Fruit fly (Drosophila melanogaster) whole organism, prepupa: ENCODE measurements around the gene pr.

Experiments
- Blimp-1 ChIP-seq: fragments of 200-800 bp; sonication (Bioruptor generic); optimal IDR thresholded peaks from 3 replicates; lab custom pipeline; 2017; ENCODE audit warnings: missing biosample characterization, missing genetic modification characterization, mild to moderate bottlenecking, moderate library complexity, missing genetic modification reagents
- CG10631 ChIP-seq: fragments of 200-800 bp; sonication (Bioruptor generic); optimal IDR thresholded peaks from 2 replicates; lab custom pipeline; 2016; ENCODE audit warnings: missing biosample characterization, missing genetic modification characterization
- CG11294 ChIP-seq: fragments of 200-800 bp; sonication (Bioruptor generic); IDR thresholded peaks from 2 replicates; pipeline ENCODE4 v1.3.6; 2022; ENCODE audit warnings: missing biosample characterization, missing genetic modification characterization
- CG11762 ChIP-seq: fragments of 200-800 bp; sonication (Bioruptor generic); optimal IDR thresholded peaks from 3 replicates; lab custom pipeline; 2016; ENCODE audit warnings: missing biosample characterization, missing genetic modification characterization; ENCODE audit not compliant: insufficient read depth
- CG15336 ChIP-seq: fragments of 200-800 bp; sonication (Bioruptor generic); IDR thresholded peaks from 2 replicates; pipeline ENCODE4 v1.3.6; 2022; ENCODE audit warnings: missing biosample characterization, missing genetic modification characterization
- CG16779 ChIP-seq: fragments of 200-800 bp; sonication (Bioruptor generic); optimal IDR thresholded peaks from 3 replicates; lab custom pipeline; 2017; ENCODE audit warnings: missing biosample characterization, mild to moderate bottlenecking, missing genetic modification characterization
- CG3032 ChIP-seq: fragments of 200-800 bp; optimal IDR thresholded peaks from 2 replicates; lab custom pipeline; 2019; ENCODE audit warnings: missing biosample characterization, mild to moderate bottlenecking, missing genetic modification characterization, moderate library complexity
- CG32006 ChIP-seq: fragments of 200-800 bp; sonication (Bioruptor generic); optimal IDR thresholded peaks from 3 replicates; lab custom pipeline; 2017; ENCODE audit warnings: missing biosample characterization, mild to moderate bottlenecking, missing genetic modification characterization
- CG3919 ChIP-seq: fragments of 200-800 bp; sonication (Bioruptor generic); optimal IDR thresholded peaks from 3 replicates; lab custom pipeline; 2016; ENCODE audit warnings: missing biosample characterization, missing genetic modification characterization
- CG6163 ChIP-seq: fragments of 200-800 bp; sonication (Bioruptor generic); IDR thresholded peaks from 3 replicates; pipeline ENCODE4 v1.3.6; 2022; ENCODE audit warnings: missing biosample characterization, missing genetic modification characterization
- CG6276 ChIP-seq: fragments of 200-800 bp; sonication (Bioruptor generic); optimal IDR thresholded peaks from 2 replicates; lab custom pipeline; 2017; ENCODE audit warnings: missing biosample characterization, mild to moderate bottlenecking, missing genetic modification characterization
- CG6792 ChIP-seq: fragments of 200-800 bp; sonication (Bioruptor generic); optimal IDR thresholded peaks from 3 replicates; lab custom pipeline; 2016; ENCODE audit warnings: missing biosample characterization, missing genetic modification characterization
- CG6854 ChIP-seq: fragments of 200-800 bp; sonication (Bioruptor generic); optimal IDR thresholded peaks from 2 replicates; lab custom pipeline; 2017; ENCODE audit warnings: missing biosample characterization, mild to moderate bottlenecking, missing genetic modification characterization
- CG7368 ChIP-seq: fragments of 200-800 bp; sonication (Bioruptor generic); optimal IDR thresholded peaks from 3 replicates; lab custom pipeline; 2016; ENCODE audit warnings: missing biosample characterization, missing genetic modification characterization
- CG8319 ChIP-seq: fragments of 200-800 bp; sonication (Bioruptor generic); optimal IDR thresholded peaks from 3 replicates; lab custom pipeline; 2016; ENCODE audit warnings: missing biosample characterization, missing genetic modification characterization
- CG8632 ChIP-seq: fragments of 200-800 bp; sonication (Bioruptor generic); optimal IDR thresholded peaks from 3 replicates; lab custom pipeline; 2016; ENCODE audit warnings: missing biosample characterization, missing genetic modification characterization
- CG9139 ChIP-seq: fragments of 200-800 bp; sonication (Bioruptor generic); optimal IDR thresholded peaks from 3 replicates; lab custom pipeline; 2017; ENCODE audit warnings: missing biosample characterization, mild to moderate bottlenecking, missing genetic modification characterization
- Eip75B ChIP-seq: fragments of 200-800 bp; sonication (Bioruptor generic); optimal IDR thresholded peaks from 3 replicates; lab custom pipeline; 2016; ENCODE audit warnings: missing biosample characterization, missing genetic modification characterization
- Eip78C ChIP-seq: fragments of 200-800 bp; sonication (Bioruptor generic); peaks from one replicate; lab custom pipeline; 2016; ENCODE audit warnings: missing biosample characterization, missing genetic modification characterization
- Ets21C ChIP-seq: fragments of 200-800 bp; sonication (Bioruptor generic); optimal IDR thresholded peaks from 3 replicates; lab custom pipeline; 2016; ENCODE audit warnings: missing biosample characterization, missing genetic modification characterization
- Ets96B ChIP-seq: fragments of 200-800 bp; optimal IDR thresholded peaks from 2 replicates; lab custom pipeline; 2019; ENCODE audit warnings: missing biosample characterization, mild to moderate bottlenecking, missing genetic modification characterization, moderate library complexity
- Hr38 ChIP-seq: sonication (Bioruptor generic); optimal IDR thresholded peaks from 2 replicates; lab custom pipeline; 2016; ENCODE audit warnings: missing biosample characterization, missing genetic modification characterization
- Hr39 ChIP-seq: fragments of 200-800 bp; sonication (Bioruptor generic); optimal IDR thresholded peaks from 2 replicates; lab custom pipeline; 2016; ENCODE audit warnings: missing biosample characterization, missing genetic modification characterization
- Sox102F ChIP-seq: fragments of 200-800 bp; sonication (Bioruptor generic); optimal IDR thresholded peaks from 2 replicates; lab custom pipeline; 2016; ENCODE audit warnings: missing biosample characterization, mild to moderate bottlenecking, missing genetic modification characterization
- Sox14 ChIP-seq: fragments of 200-800 bp; sonication (Bioruptor generic); optimal IDR thresholded peaks from 3 replicates; lab custom pipeline; 2016; ENCODE audit warnings: missing biosample characterization, missing genetic modification characterization
- achi ChIP-seq: fragments of 200-800 bp; sonication (Bioruptor generic); optimal IDR thresholded peaks from 3 replicates; lab custom pipeline; 2016; ENCODE audit warnings: missing biosample characterization, missing genetic modification characterization
- acj6 ChIP-seq: fragments of 200-800 bp; sonication (Bioruptor generic); optimal IDR thresholded peaks from 3 replicates; lab custom pipeline; 2016; ENCODE audit warnings: missing biosample characterization, missing genetic modification characterization
- cyc ChIP-seq: fragments of 200-800 bp; sonication (Bioruptor generic); optimal IDR thresholded peaks from 3 replicates; lab custom pipeline; 2016; ENCODE audit warnings: missing biosample characterization, missing genetic modification characterization
- dac ChIP-seq: fragments of 200-800 bp; sonication (Bioruptor generic); optimal IDR thresholded peaks from 2 replicates; lab custom pipeline; 2017; ENCODE audit warnings: missing biosample characterization, mild to moderate bottlenecking, missing genetic modification characterization
- dsx ChIP-seq: fragments of 200-800 bp; optimal IDR thresholded peaks from 3 replicates; lab custom pipeline; 2019; ENCODE audit warnings: missing biosample characterization, mild to moderate bottlenecking, missing genetic modification characterization, moderate library complexity; ENCODE audit not compliant: poor library complexity, severe bottlenecking
- eg ChIP-seq: fragments of 200-800 bp; sonication (Bioruptor generic); IDR thresholded peaks from 3 replicates; pipeline ENCODE4 v1.3.6; 2022; ENCODE audit warnings: missing biosample characterization, missing genetic modification characterization
- esn ChIP-seq: fragments of 200-800 bp; sonication (Bioruptor generic); optimal IDR thresholded peaks from 2 replicates; lab custom pipeline; 2016; ENCODE audit warnings: missing biosample characterization, mild to moderate bottlenecking, missing genetic modification characterization, moderate library complexity
- fd85E ChIP-seq: fragments of 200-800 bp; sonication (Bioruptor generic); optimal IDR thresholded peaks from 3 replicates; lab custom pipeline; 2016; ENCODE audit warnings: missing biosample characterization, missing genetic modification characterization
- fkh ChIP-seq: fragments of 200-800 bp; sonication (Bioruptor generic); optimal IDR thresholded peaks from 3 replicates; lab custom pipeline; 2017; ENCODE audit warnings: missing biosample characterization, mild to moderate bottlenecking, missing genetic modification characterization, moderate library complexity
- lz ChIP-seq: fragments of 200-800 bp; sonication (Bioruptor generic); optimal IDR thresholded peaks from 3 replicates; lab custom pipeline; 2016; ENCODE audit warnings: missing biosample characterization, missing genetic modification characterization
- net ChIP-seq: fragments of 200-800 bp; sonication (Bioruptor generic); optimal IDR thresholded peaks from 3 replicates; lab custom pipeline; 2016; ENCODE audit warnings: missing biosample characterization, missing genetic modification characterization
- pdm3 ChIP-seq: fragments of 200-800 bp; sonication (Bioruptor generic); optimal IDR thresholded peaks from 3 replicates; lab custom pipeline; 2016; ENCODE audit warnings: missing biosample characterization, missing genetic modification characterization
- salr ChIP-seq, 2 experiments: fragments of 200-800 bp; sonication (Bioruptor generic); optimal IDR thresholded peaks; 3 replicates each; lab custom pipeline; 2016 to 2018; ENCODE audit warnings: missing biosample characterization in 2 of 2, missing genetic modification characterization in 2 of 2, mild to moderate bottlenecking in 1 of 2
- spab ChIP-seq: fragments of 200-800 bp; sonication (Bioruptor generic); optimal IDR thresholded peaks from 2 replicates; lab custom pipeline; 2017; ENCODE audit warnings: missing biosample characterization, mild to moderate bottlenecking, missing genetic modification characterization, missing genetic modification reagents
- ss ChIP-seq, 2 experiments: fragments of 200-800 bp; sonication (Bioruptor generic); optimal IDR thresholded peaks; 2 replicates in 1 of 2; 3 replicates in 1 of 2; lab custom pipeline; 2017 to 2018; ENCODE audit warnings: mild to moderate bottlenecking in 2 of 2, missing biosample characterization in 2 of 2, missing genetic modification characterization in 2 of 2, moderate library complexity in 1 of 2
- svp ChIP-seq: fragments of 200-800 bp; sonication (Bioruptor generic); peaks from one replicate; lab custom pipeline; 2016; ENCODE audit warnings: missing biosample characterization, missing genetic modification characterization
- topi ChIP-seq: fragments of 200-800 bp; sonication (Bioruptor generic); optimal IDR thresholded peaks from 3 replicates; lab custom pipeline; 2016; ENCODE audit warnings: missing biosample characterization, missing genetic modification characterization
- vri ChIP-seq: fragments of 200-800 bp; sonication (Bioruptor generic); optimal IDR thresholded peaks from 3 replicates; lab custom pipeline; 2016; ENCODE audit warnings: missing biosample characterization, mild to moderate bottlenecking, missing genetic modification characterization

Gene pr

DNA sequence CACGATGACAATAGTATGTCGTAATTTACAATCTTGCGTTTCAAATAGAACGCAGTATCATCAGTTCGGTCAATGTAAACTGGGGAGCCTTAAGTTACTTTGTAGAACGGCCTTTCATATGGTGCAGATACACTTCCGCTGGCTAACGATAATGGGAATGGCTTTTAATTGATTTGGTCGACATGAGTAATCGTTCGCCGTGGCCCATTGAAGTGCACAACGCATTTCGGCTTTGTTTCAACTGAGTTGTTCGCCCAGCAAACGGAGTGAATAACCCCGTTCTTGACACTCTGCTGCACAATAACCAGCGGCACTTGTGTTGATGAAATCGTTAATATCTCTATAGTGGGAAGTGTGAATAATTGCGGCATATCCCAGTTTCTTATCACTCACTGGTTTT lies 7.3 kb downstream of the pr start (continued):
- TF ChIP-seq achi (GFP tag; lab: Kevin White, UChicago) (no peak), CG6854 (GFP tag; lab: Kevin White, UChicago) (no peak), CG32006 (no peak), Blimp-1 (GFP tag; lab: Kevin White, UChicago) (no peak), CG6163 (GFP tag; lab: Robert Waterston, UW) (0 out of 3 replicates have a peak, but pooled peaks have one; percentile 6), dsx (peak; percentile 34)

DNA sequence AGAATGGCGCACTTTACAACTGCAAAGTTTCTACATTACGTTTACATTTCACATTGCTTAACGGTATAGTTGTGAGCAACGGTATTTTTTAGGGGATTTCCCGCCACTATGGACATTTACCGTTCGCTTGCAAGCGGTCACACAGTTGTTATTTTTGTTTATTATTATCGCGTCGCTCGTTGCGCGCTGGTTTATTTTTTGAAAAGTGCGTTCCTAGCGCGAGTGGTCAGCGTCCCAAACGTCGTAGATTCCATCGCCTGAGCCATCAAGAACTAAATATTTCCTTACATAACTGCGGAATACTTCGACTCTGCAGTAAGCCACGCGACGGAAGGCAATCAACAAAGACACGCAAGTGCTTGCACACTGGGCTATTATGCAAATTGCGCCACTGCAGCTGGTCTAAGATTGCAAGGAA lies 9.0 kb downstream of the pr start, which contains the start of gene bwa:
Gene bwa, plus strand, starts transcription at position 159 of the 418 bp plus-strand sequence.
- TF ChIP-seq CG11294 (GFP tag; lab: Robert Waterston, UW) (no peak), dac (GFP tag; lab: Kevin White, UChicago) (no peak), ss (GFP tag; optimal IDR thresholded peaks at IDR 0.05; lab: Kevin White, UChicago) (peak; percentile 43 to 52), cyc (no peak), CG9139 (no peak), spab (GFP tag; lab: Kevin White, UChicago) (no peak), achi (GFP tag; lab: Kevin White, UChicago) (no peak), acj6 (GFP tag; lab: Kevin White, UChicago) (no peak), pdm3 (GFP tag; lab: Kevin White, UChicago) (no peak), CG6163 (GFP tag; lab: Robert Waterston, UW) (no peak), CG6792 (GFP tag; lab: Kevin White, UChicago) (no peak), esn (GFP tag; lab: Kevin White, UChicago) (peak; percentile 1), CG6854 (GFP tag; lab: Kevin White, UChicago) (peak; percentile 0), Ets21C (no peak), Hr38 (GFP tag; lab: Kevin White, UChicago) (no peak), Eip78C (GFP tag; lab: Kevin White, UChicago) (peak; percentile 74), CG16779 (peak; percentile 4), CG15336 (peak; percentile 29; the same call in 1 of the 2 replicates), Eip75B (GFP tag; lab: Kevin White, UChicago) (no peak), Sox14 (GFP tag; lab: Kevin White, UChicago) (peak; percentile 45), eg (GFP tag; lab: Robert Waterston, UW) (no peak), Blimp-1 (GFP tag; lab: Kevin White, UChicago) (no peak), CG11762 (GFP tag; lab: Kevin White, UChicago) (no peak), CG3919 (GFP tag; lab: Kevin White, UChicago) (peak; percentile 29), vri (GFP tag; lab: Kevin White, UChicago) (no peak), CG6276 (GFP tag; lab: Kevin White, UChicago) (no peak), svp (GFP tag; lab: Kevin White, UChicago) (no peak), net (GFP tag; lab: Kevin White, UChicago) (no peak), Ets96B (tag; lab: Kevin White, UChicago) (no peak), fkh (GFP tag; lab: Kevin White, UChicago) (peak; percentile 47)
- TF ChIP-seq, all 60 proteins: peak for 9

DNA sequence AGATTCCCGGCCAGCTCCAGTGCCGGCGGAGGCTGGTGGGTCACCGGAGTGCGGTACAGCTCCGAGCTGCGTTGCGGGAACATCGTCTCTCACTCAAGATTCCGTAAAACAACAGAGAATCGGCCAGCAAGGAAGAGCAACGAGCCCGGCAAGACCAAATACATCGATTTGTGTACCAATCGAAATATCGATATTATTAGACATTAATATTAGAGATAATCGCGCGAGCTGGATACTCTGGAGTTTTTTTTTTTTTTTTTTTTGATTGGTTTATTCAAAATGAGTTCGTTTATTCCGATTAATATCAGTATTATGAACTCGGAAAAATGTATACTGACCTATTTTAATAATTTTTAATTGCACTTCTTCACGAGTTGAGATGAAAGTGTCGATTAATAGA lies 9.7 kb downstream of the pr start, which contains the start of gene vls:
Gene vls, minus strand, starts transcription at position 164 of the 400 bp plus-strand sequence.
- TF ChIP-seq fd85E (no peak), Eip78C (GFP tag; lab: Kevin White, UChicago) (peak; percentile 42)
- TF ChIP-seq, all 60 proteins: peak for 1

DNA sequence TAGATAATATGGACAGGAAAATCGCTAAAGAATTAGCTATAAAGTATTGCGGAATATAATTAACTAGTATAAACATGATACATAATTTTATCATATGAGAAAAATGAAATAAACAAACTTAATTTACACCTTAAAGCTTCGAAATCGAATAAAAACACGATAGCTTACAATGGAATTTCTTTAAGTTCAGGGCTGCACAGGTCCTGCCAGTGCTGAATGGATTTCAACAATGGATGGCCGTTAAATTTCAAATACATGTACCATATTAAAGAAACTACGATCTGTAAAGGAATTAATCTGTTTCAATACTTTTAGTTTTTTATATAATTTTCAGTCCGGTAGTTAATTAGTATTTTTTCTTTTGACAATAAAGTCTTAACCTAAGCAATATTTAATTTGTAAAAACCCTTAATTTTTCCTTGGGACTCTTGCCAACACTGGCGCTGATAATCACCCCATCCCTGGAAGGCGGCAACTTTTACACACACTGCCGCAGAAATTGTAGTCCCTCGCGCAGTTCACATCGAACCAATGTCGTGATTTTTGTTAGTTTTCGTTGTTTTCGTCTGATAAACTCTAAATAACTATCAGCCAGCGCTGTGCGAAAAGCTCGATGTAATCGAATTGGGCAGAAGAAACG lies 14.1 kb downstream of the pr start, which contains the start of the genes barr and lok:
Gene barr, minus strand, starts transcription at position 353 of the 640 bp plus-strand sequence.
Gene lok, plus strand, starts transcription at position 405 of the 640 bp plus-strand sequence.
- no peak for TF ChIP-seq CG6276 (GFP tag; lab: Kevin White, UChicago)
- no peak for TF ChIP-seq CG16779
- TF ChIP-seq lz (GFP tag; lab: Kevin White, UChicago) = peak; percentile 71
- TF ChIP-seq CG32006 = peak; percentile 44
- TF ChIP-seq CG6792 (GFP tag; lab: Kevin White, UChicago) = peak; percentile 12
- peak; percentile 38 for TF ChIP-seq CG8319 (GFP tag; lab: Kevin White, UChicago)
- TF ChIP-seq spab (GFP tag; lab: Kevin White, UChicago) = no peak
- TF ChIP-seq CG3032 = peak; percentile 40
- TF ChIP-seq dsx = no peak
- peak; percentile 3 for TF ChIP-seq CG7368 (GFP tag; lab: Kevin White, UChicago)
- peak; percentile 47 for TF ChIP-seq topi (GFP tag; lab: Kevin White, UChicago)
- TF ChIP-seq Sox102F (GFP tag; lab: Kevin White, UChicago) = peak; percentile 38
- TF ChIP-seq esn (GFP tag; lab: Kevin White, UChicago) = peak; percentile 66
- peak; percentile 59 for TF ChIP-seq CG10631 (GFP tag; lab: Kevin White, UChicago)
- TF ChIP-seq fkh (GFP tag; lab: Kevin White, UChicago) = no peak
- no peak for TF ChIP-seq svp (GFP tag; lab: Kevin White, UChicago)
- TF ChIP-seq CG8632 (GFP tag; lab: Kevin White, UChicago) = peak; percentile 9
- TF ChIP-seq salr (GFP tag; optimal IDR thresholded peaks at IDR 0.05; lab: Kevin White, UChicago) = no peak
- peak; percentile 61 for TF ChIP-seq Hr39 (GFP tag; lab: Kevin White, UChicago)
- no peak for TF ChIP-seq CG15336
